Worm (Caenorhabditis elegans) whole organism, early embryonic: ENCODE data around the gene C08E8.4.

Experiments
- F13C5.2 ChIP-seq: sonication (generic microtip); optimal IDR thresholded peaks from 2 replicates; lab custom pipeline; 2017; ENCODE audit warnings: mild to moderate bottlenecking, missing genetic modification characterization, inconsistent platforms, missing compliant biosample characterization
- ama-1 ChIP-seq: fragments of 150-350 bp; optimal IDR thresholded peaks from 2 replicates; lab custom pipeline; 2014
- flt-1 ChIP-seq: fragments of 200-800 bp; sonication (Bioruptor generic); IDR thresholded peaks from 2 replicates; pipeline ENCODE4 v1.3.6; 2022; ENCODE audit warnings: missing genetic modification characterization, missing compliant biosample characterization
- hmbx-1 ChIP-seq: sonication (generic microtip); optimal IDR thresholded peaks from 2 replicates; lab custom pipeline; 2016; ENCODE audit warnings: mild to moderate bottlenecking, missing genetic modification characterization, missing compliant biosample characterization
- hmg-4 ChIP-seq: fragments of 200-800 bp; sonication (Bioruptor generic); optimal IDR thresholded peaks from 2 replicates; lab custom pipeline; 2018; ENCODE audit warnings: mild to moderate bottlenecking, missing genetic modification characterization, missing compliant biosample characterization
- hnd-1 ChIP-seq: sonication (generic microtip); optimal IDR thresholded peaks from 2 replicates; lab custom pipeline; 2016; ENCODE audit warnings: missing genetic modification characterization, missing compliant biosample characterization
- tra-4 ChIP-seq: sonication (generic microtip); optimal IDR thresholded peaks from 2 replicates; lab custom pipeline; 2017; ENCODE audit warnings: missing genetic modification characterization, missing compliant biosample characterization

- no peak for TF ChIP-seq hmg-4 (GFP tag; lab: Kevin White, UChicago)
- TF ChIP-seq ama-1 = no peak
- no peak for TF ChIP-seq flt-1 (GFP tag; lab: Robert Waterston, UW)
- TF ChIP-seq F13C5.2 = no peak
- no peak for TF ChIP-seq tra-4 (tag; lab: Kevin White, UChicago)
- TF ChIP-seq hnd-1 (tag; lab: Kevin White, UChicago) = no peak
- no peak for TF ChIP-seq hmbx-1 (tag; lab: Kevin White, UChicago)
Observed at ce11 chrV:18420797-18421196, 49.2 kb downstream of the C08E8.4 start, which contains the start of gene srj-26.
